Fruit fly (Drosophila melanogaster): Measurements from ENCODE around the gene CycT.
A peak's percentile ranks its signal among the peaks of the same experiment; 100 is the strongest.

Gene CycT

DNA sequence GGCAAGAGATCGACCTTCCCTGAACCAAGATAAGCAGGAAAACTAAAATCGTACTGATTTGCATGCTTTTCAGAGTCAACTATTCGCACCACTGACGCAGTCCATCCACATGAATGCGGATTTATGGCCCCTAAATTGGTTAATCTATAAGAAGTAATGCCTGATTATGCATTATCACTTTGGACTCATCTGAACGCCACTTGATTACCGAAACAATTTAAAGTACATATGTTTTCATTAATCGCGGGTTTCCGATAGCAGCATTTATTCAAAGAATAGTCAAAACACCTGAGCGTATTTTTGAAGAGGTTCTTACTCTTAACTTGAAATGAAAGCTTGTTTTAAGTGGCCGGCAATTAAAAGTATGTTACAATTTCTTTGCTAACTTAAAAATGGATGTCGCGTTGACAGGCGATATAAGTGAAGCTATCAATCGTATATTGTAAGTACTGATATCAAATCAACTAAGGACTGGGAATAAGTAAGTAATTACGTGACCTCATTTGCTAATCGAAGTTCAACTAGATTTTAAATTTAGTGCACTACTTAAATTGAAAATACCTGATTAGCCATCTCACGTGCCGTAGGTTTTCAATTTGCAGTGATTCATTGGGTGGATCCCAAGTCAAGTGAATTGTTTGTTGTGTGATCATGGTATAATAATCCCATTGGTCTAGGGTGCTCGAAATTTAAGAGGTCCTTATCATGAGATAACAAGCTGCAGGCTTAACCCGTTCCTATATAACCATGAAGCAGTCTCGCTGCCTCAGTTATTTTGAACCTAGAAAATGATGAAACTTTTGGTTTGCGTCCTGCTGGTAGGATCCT lies 8.3 kb downstream of the CycT start, which contains the start of the genes Jon74E and CG7542:
Gene Jon74E (minus strand): TSS at position 79 of the 828 bp plus-strand sequence.
Gene CG7542 (plus strand): TSS at position 778 of the 828 bp plus-strand sequence.
- peak; percentile 54 for TF ChIP-seq vri (GFP tag; optimal IDR thresholded peaks at IDR 0.05)
- TF ChIP-seq CG8319 (GFP tag; optimal IDR thresholded peaks at IDR 0.05), result no peak
- TF ChIP-seq Eip93F (GFP tag; optimal IDR thresholded peaks at IDR 0.05), result no peak

- TF ChIP-seq OdsH (GFP tag; optimal IDR thresholded peaks at IDR 0.05) (no peak), CG7368 (GFP tag; optimal IDR thresholded peaks at IDR 0.05) (no peak), Hr38 (GFP tag; optimal IDR thresholded peaks at IDR 0.05) (no peak), CG8119 (GFP tag; IDR thresholded peaks at IDR 0.05) (no peak)
Measured at dm6 chr3L:17540004-17540403, 17.6 kb downstream of the CycT start.

DNA sequence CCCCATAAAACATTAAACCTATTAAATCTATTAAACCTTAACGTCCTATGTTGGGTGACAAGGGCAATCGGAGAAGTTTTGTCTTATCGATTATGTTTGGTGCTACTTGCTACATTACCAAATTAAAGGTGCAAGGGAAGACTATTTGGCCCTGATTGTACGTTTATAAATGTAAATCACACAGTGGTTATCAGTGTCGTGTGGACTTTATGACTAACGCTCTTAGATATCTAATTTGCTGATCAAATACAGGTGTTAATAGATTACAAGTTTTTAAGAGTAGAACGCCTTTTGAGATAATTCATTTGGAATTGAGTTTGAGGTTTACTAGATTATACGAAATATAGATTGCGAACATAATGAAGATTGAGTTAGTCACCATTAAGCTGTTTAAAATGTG lies 18.7 kb downstream of the CycT start:
- no peak for TF ChIP-seq net (GFP tag; optimal IDR thresholded peaks at IDR 0.05)
- TF ChIP-seq CG3032 (tag; optimal IDR thresholded peaks at IDR 0.05), result no peak
- TF ChIP-seq ss (GFP tag; optimal IDR thresholded peaks at IDR 0.05), result no peak
- TF ChIP-seq CG34406 (GFP tag; optimal IDR thresholded peaks at IDR 0.05), result no peak
- TF ChIP-seq Hr39 (GFP tag; optimal IDR thresholded peaks at IDR 0.05), result no peak
- no peak for TF ChIP-seq CG11294 (GFP tag; IDR thresholded peaks at IDR 0.05)
- TF ChIP-seq CG16779 (tag; optimal IDR thresholded peaks at IDR 0.05), result no peak
- no peak for TF ChIP-seq Met (GFP tag; optimal IDR thresholded peaks at IDR 0.05)
- no peak for TF ChIP-seq Sox102F (GFP tag; optimal IDR thresholded peaks at IDR 0.05)
- TF ChIP-seq dac (GFP tag; optimal IDR thresholded peaks at IDR 0.05), result no peak
- no peak for TF ChIP-seq CG4318 (GFP tag; optimal IDR thresholded peaks at IDR 0.05)
- no peak for TF ChIP-seq Eip75B (GFP tag; optimal IDR thresholded peaks at IDR 0.05)
- TF ChIP-seq CG10631 (GFP tag; optimal IDR thresholded peaks at IDR 0.05), result no peak
- no peak for TF ChIP-seq fd59A (GFP tag; optimal IDR thresholded peaks at IDR 0.05)
- TF ChIP-seq CG32006 (GFP tag; optimal IDR thresholded peaks at IDR 0.05), result no peak
- no peak for TF ChIP-seq eg (GFP tag; IDR thresholded peaks at IDR 0.05)

DNA sequence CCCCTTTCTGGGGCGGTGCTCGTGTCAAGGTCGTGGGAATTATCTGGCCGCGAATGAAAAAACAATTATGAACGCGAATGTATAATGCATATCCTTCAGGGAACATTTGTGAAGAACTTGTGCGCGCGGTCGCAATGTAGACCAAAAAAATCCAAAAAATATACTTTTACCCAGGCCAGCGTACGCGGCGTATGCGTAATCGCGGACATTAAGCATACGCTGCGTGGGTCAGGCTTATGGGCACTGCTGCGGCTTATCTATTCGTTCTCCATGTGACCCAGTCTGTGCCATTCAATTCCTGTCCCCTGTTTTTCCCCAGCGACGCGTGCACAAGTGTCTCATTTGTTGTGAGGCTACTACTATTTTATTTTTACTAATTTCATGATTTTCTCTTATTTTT lies 19.3 kb downstream of the CycT start:
- TF ChIP-seq OdsH (GFP tag; optimal IDR thresholded peaks at IDR 0.05), result no peak
- no peak for TF ChIP-seq CG4318 (GFP tag; optimal IDR thresholded peaks at IDR 0.05)
- no peak for TF ChIP-seq salr (GFP tag; optimal IDR thresholded peaks at IDR 0.05)
- no peak for TF ChIP-seq acj6 (GFP tag; optimal IDR thresholded peaks at IDR 0.05)
- no peak for TF ChIP-seq fkh (GFP tag; optimal IDR thresholded peaks at IDR 0.05)
- TF ChIP-seq net (GFP tag; optimal IDR thresholded peaks at IDR 0.05), result no peak
- TF ChIP-seq Hr38 (GFP tag; optimal IDR thresholded peaks at IDR 0.05), result no peak
- no peak for TF ChIP-seq CG11762 (GFP tag; optimal IDR thresholded peaks at IDR 0.05; ENCODE audit: insufficient read depth)
- TF ChIP-seq CG32006 (GFP tag; optimal IDR thresholded peaks at IDR 0.05), result no peak
- no peak for TF ChIP-seq cyc (GFP tag; optimal IDR thresholded peaks at IDR 0.05)
- no peak for TF ChIP-seq CG7368 (GFP tag; optimal IDR thresholded peaks at IDR 0.05)

DNA sequence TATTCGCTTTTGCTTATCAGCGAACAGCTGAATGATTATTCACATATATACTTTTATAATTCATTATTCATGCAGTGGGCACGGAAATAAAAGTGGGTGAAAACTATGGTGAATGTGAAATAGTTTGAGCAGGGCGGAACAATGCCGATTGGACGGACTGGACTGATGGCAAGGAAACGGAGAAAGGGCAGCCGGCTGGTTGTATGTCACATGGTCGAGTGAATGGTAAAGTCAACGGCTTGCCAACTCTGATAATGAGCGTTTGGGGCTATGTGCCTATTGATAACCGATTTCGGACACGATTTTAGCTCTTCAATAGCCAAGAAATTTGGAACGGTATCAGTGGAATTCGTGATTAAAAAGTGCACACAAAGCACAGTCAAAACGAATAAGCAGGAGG lies 21.8 kb downstream of the CycT start:
- TF ChIP-seq CG3032 (tag; optimal IDR thresholded peaks at IDR 0.05) (no peak), CG31627 (GFP tag; optimal IDR thresholded peaks at IDR 0.05) (no peak), CG8632 (GFP tag; optimal IDR thresholded peaks at IDR 0.05) (no peak), Met (GFP tag; optimal IDR thresholded peaks at IDR 0.05) (no peak), Blimp-1 (GFP tag; optimal IDR thresholded peaks at IDR 0.05) (no peak), lz (GFP tag; optimal IDR thresholded peaks at IDR 0.05) (no peak), esn (GFP tag; optimal IDR thresholded peaks at IDR 0.05) (no peak), Eip93F (GFP tag; optimal IDR thresholded peaks at IDR 0.05) (no peak), Sox15 (GFP tag; optimal IDR thresholded peaks at IDR 0.05) (no peak), CG3919 (GFP tag; optimal IDR thresholded peaks at IDR 0.05) (no peak), ss (GFP tag; optimal IDR thresholded peaks at IDR 0.05) (no peak), net (GFP tag; optimal IDR thresholded peaks at IDR 0.05) (no peak), eg (GFP tag; IDR thresholded peaks at IDR 0.05) (no peak), CG6808 (GFP tag; optimal IDR thresholded peaks at IDR 0.05) (no peak), Hr38 (GFP tag; optimal IDR thresholded peaks at IDR 0.05) (no peak), CG7368 (GFP tag; optimal IDR thresholded peaks at IDR 0.05) (no peak), Ets21C (GFP tag; optimal IDR thresholded peaks at IDR 0.05) (no peak)
